Worm (Caenorhabditis elegans) whole organism, L3 larva: Measurements from ENCODE around the gene T23G4.127.

ENCODE experiments used
- ama-1 ChIP-seq: fragments of 150-350 bp; optimal IDR thresholded peaks from 2 replicates; lab custom pipeline; 2018
- ceh-28 ChIP-seq: fragments of 150-350 bp; optimal IDR thresholded peaks from 2 replicates; lab custom pipeline; 2014; ENCODE audit warnings: missing biosample characterization, missing genetic modification reagents, missing genetic modification characterization
- egl-27 ChIP-seq: sonication (generic microtip); optimal IDR thresholded peaks from 4 replicates; lab custom pipeline; 2017; ENCODE audit warnings: missing biosample characterization, missing genetic modification reagents, missing genetic modification characterization
- elt-1 ChIP-seq: fragments of 150-350 bp; optimal IDR thresholded peaks from 2 replicates; lab custom pipeline; 2014; ENCODE audit warnings: missing biosample characterization, missing genetic modification characterization
- elt-2 ChIP-seq: sonication (generic microtip); optimal IDR thresholded peaks from 2 replicates; lab custom pipeline; 2016; ENCODE audit warnings: missing genetic modification reagents, mild to moderate bottlenecking, missing genetic modification characterization, missing compliant biosample characterization
- fkh-10 ChIP-seq: sonication (generic microtip); optimal IDR thresholded peaks from 2 replicates; lab custom pipeline; 2017; ENCODE audit warnings: missing biosample characterization, missing genetic modification reagents, missing genetic modification characterization
- fkh-2 ChIP-seq: fragments of 150-350 bp; optimal IDR thresholded peaks from 2 replicates; lab custom pipeline; 2014; ENCODE audit warnings: missing biosample characterization, missing genetic modification reagents, missing genetic modification characterization
- fos-1 ChIP-seq: fragments of 150-350 bp; optimal IDR thresholded peaks from 2 replicates; lab custom pipeline; 2014; ENCODE audit warnings: missing biosample characterization, missing genetic modification characterization
- jun-1 ChIP-seq: fragments of 150-350 bp; optimal IDR thresholded peaks from 2 replicates; lab custom pipeline; 2014; ENCODE audit warnings: missing biosample characterization, missing genetic modification reagents, missing genetic modification characterization
- lin-15B ChIP-seq: fragments of 150-350 bp; optimal IDR thresholded peaks from 2 replicates; lab custom pipeline; 2014; ENCODE audit warnings: missing biosample characterization, missing genetic modification characterization
- lin-39 ChIP-seq: fragments of 150-350 bp; optimal IDR thresholded peaks from 2 replicates; lab custom pipeline; 2018; ENCODE audit warnings: missing biosample characterization, missing genetic modification reagents, missing genetic modification characterization
- mml-1 ChIP-seq: fragments of 150-350 bp; sonication (generic microtip); optimal IDR thresholded peaks from 3 replicates; lab custom pipeline; 2014; ENCODE audit warnings: missing biosample characterization, missing genetic modification characterization
- nhr-11 ChIP-seq: fragments of 150-350 bp; optimal IDR thresholded peaks from 2 replicates; lab custom pipeline; 2014; ENCODE audit warnings: missing biosample characterization, missing genetic modification characterization
- nhr-12 ChIP-seq: fragments of 150-350 bp; optimal IDR thresholded peaks from 2 replicates; lab custom pipeline; 2014; ENCODE audit warnings: missing biosample characterization, missing genetic modification characterization
- nhr-23 ChIP-seq: fragments of 150-350 bp; optimal IDR thresholded peaks from 2 replicates; lab custom pipeline; 2014; ENCODE audit warnings: missing biosample characterization, missing genetic modification reagents, missing genetic modification characterization
- nhr-25 ChIP-seq: sonication (generic microtip); optimal IDR thresholded peaks from 2 replicates; lab custom pipeline; 2017; ENCODE audit warnings: missing biosample characterization, missing genetic modification characterization
- nhr-28 ChIP-seq: fragments of 150-350 bp; optimal IDR thresholded peaks from 2 replicates; lab custom pipeline; 2014; ENCODE audit warnings: missing biosample characterization, missing genetic modification characterization
- nhr-43 ChIP-seq: sonication (generic microtip); optimal IDR thresholded peaks from 2 replicates; lab custom pipeline; 2016; ENCODE audit warnings: mild to moderate bottlenecking, missing genetic modification characterization, missing compliant biosample characterization; ENCODE audit not compliant: poor library complexity, severe bottlenecking
- nhr-67 ChIP-seq: fragments of 150-350 bp; optimal IDR thresholded peaks from 2 replicates; lab custom pipeline; 2014; ENCODE audit warnings: missing biosample characterization, missing genetic modification characterization
- nhr-76 ChIP-seq: fragments of 150-350 bp; sonication (generic microtip); optimal IDR thresholded peaks from 5 replicates; lab custom pipeline; 2014; ENCODE audit warnings: missing biosample characterization, missing genetic modification characterization
- nhr-77 ChIP-seq: fragments of 150-350 bp; optimal IDR thresholded peaks from 2 replicates; lab custom pipeline; 2014; ENCODE audit warnings: missing biosample characterization, missing genetic modification characterization
- pha-4 ChIP-seq: fragments of 150-350 bp; optimal IDR thresholded peaks from 2 replicates; lab custom pipeline; 2014; ENCODE audit warnings: missing biosample characterization, missing genetic modification reagents, missing genetic modification characterization
- pqm-1 ChIP-seq: fragments of 150-350 bp; optimal IDR thresholded peaks from 2 replicates; lab custom pipeline; 2017; ENCODE audit warnings: missing biosample characterization, missing genetic modification characterization, inconsistent platforms
- sea-2 ChIP-seq: fragments of 150-350 bp; sonication (generic microtip); optimal IDR thresholded peaks from 4 replicates; lab custom pipeline; 2014; ENCODE audit warnings: missing biosample characterization, missing genetic modification reagents, missing genetic modification characterization
- skn-1 ChIP-seq: fragments of 150-350 bp; optimal IDR thresholded peaks from 2 replicates; lab custom pipeline; 2014; ENCODE audit warnings: missing biosample characterization, missing genetic modification characterization
- snpc-4 ChIP-seq: fragments of 150-350 bp; optimal IDR thresholded peaks from 2 replicates; lab custom pipeline; 2014; ENCODE audit warnings: missing biosample characterization, missing genetic modification characterization
- unc-39 ChIP-seq: sonication (generic microtip); optimal IDR thresholded peaks from 4 replicates; lab custom pipeline; 2017; ENCODE audit warnings: missing biosample characterization, missing genetic modification characterization
- unc-62 ChIP-seq: fragments of 150-350 bp; sonication (generic microtip); optimal IDR thresholded peaks from 4 replicates; lab custom pipeline; 2014; ENCODE audit warnings: missing biosample characterization, missing genetic modification reagents, missing genetic modification characterization
- zag-1 ChIP-seq: fragments of 150-350 bp; optimal IDR thresholded peaks from 2 replicates; lab custom pipeline; 2014; ENCODE audit warnings: missing biosample characterization, missing genetic modification characterization
- ztf-11 ChIP-seq: fragments of 150-350 bp; optimal IDR thresholded peaks from 2 replicates; lab custom pipeline; 2014; ENCODE audit warnings: missing biosample characterization, missing genetic modification characterization
- ztf-4 ChIP-seq: fragments of 150-350 bp; optimal IDR thresholded peaks from 2 replicates; lab custom pipeline; 2014; ENCODE audit warnings: missing biosample characterization, missing genetic modification characterization

T23G4.127 gene

ce11 chrIV:13725201-13725600, 26.7 kb upstream of the T23G4.127 start:
- TF ChIP-seq ztf-11 (no peak), skn-1 (peak; percentile 70), elt-2 (tag; lab: Kevin White, UChicago) (peak; percentile 100), jun-1 (tag; lab: Kevin White, UChicago) (peak; percentile 68), pha-4 (tag; lab: Kevin White, UChicago) (peak; percentile 46), egl-27 (no peak), fos-1 (tag; lab: Kevin White, UChicago) (peak; percentile 18), pqm-1 (tag; lab: Kevin White, UChicago) (peak; percentile 95)

ce11 chrIV:13721000-13721399, 22.5 kb upstream of the T23G4.127 start:
- TF ChIP-seq skn-1 (no peak), elt-1 (tag; lab: Kevin White, UChicago) (peak; percentile 62)

- no peak for TF ChIP-seq sea-2 (GFP tag; lab: Kevin White, UChicago)
- no peak for TF ChIP-seq skn-1
- no peak for TF ChIP-seq nhr-28
- peak; percentile 90 for TF ChIP-seq unc-62 (GFP tag; lab: Kevin White, UChicago)
- no peak for TF ChIP-seq fos-1 (tag; lab: Kevin White, UChicago)
- TF ChIP-seq fkh-10 (GFP tag; lab: Kevin White, UChicago), result no peak
- peak; percentile 24 for TF ChIP-seq nhr-23 (tag; lab: Kevin White, UChicago)
- TF ChIP-seq ztf-4 (tag; lab: Kevin White, UChicago), result no peak
- TF ChIP-seq elt-1 (tag; lab: Kevin White, UChicago), result peak; percentile 93
- no peak for TF ChIP-seq ama-1 (lab: Kevin White, UChicago)
- TF ChIP-seq zag-1 (tag; lab: Kevin White, UChicago), result no peak
- TF ChIP-seq pqm-1 (tag; lab: Kevin White, UChicago), result no peak
- peak; percentile 57 for TF ChIP-seq nhr-25
- no peak for TF ChIP-seq nhr-43 (tag; lab: Kevin White, UChicago)
- TF ChIP-seq pha-4 (tag; lab: Kevin White, UChicago), result no peak
- no peak for TF ChIP-seq lin-15B (tag; lab: Kevin White, UChicago)
These were observed 20.4 kb upstream of the T23G4.127 start for ce11 chrIV:13718918-13719317.

ce11 chrIV:13716735-13717134, 18.2 kb upstream of the T23G4.127 start:
- TF ChIP-seq nhr-76 (no peak), ama-1 (lab: Kevin White, UChicago) (no peak), mml-1 (tag; lab: Kevin White, UChicago) (no peak), unc-39 (tag; lab: Kevin White, UChicago) (no peak), pha-4 (tag; lab: Kevin White, UChicago) (no peak), fkh-10 (GFP tag; lab: Kevin White, UChicago) (no peak), ztf-11 (no peak)

ce11 chrIV:13716279-13716678, 17.8 kb upstream of the T23G4.127 start, which contains the start of gene C47A4.1:
C47A4.1 (minus strand) TSS chrIV:13716379.
- TF ChIP-seq lin-39 (tag; lab: Kevin White, UChicago) (no peak), ztf-11 (no peak), nhr-11 (no peak), nhr-28 (no peak), elt-2 (tag; lab: Kevin White, UChicago) (no peak), nhr-77 (tag; lab: Kevin White, UChicago) (no peak), sea-2 (GFP tag; lab: Kevin White, UChicago) (no peak), lin-15B (tag; lab: Kevin White, UChicago) (no peak), fkh-2 (no peak)

- TF ChIP-seq nhr-67 (tag; lab: Kevin White, UChicago) (no peak), ama-1 (lab: Kevin White, UChicago) (no peak), ceh-28 (tag; lab: Kevin White, UChicago) (no peak)
These were observed 11.9 kb upstream of the T23G4.127 start for ce11 chrIV:13710367-13710766.

- no peak for TF ChIP-seq nhr-12 (tag; lab: Kevin White, UChicago)
- peak; percentile 33 for TF ChIP-seq snpc-4 (tag; lab: Kevin White, UChicago)
These were observed 10.7 kb upstream of the T23G4.127 start for ce11 chrIV:13709069-13709640.
